Fruit fly (Drosophila melanogaster) whole organism, pupa: ENCODE measurements around the gene Culd.

Source experiments
- CG10348 ChIP-seq: fragments of 200-800 bp; sonication (Bioruptor generic); IDR thresholded peaks from 2 replicates; pipeline ENCODE4 v1.3.6; 2022; ENCODE audit warnings: missing biosample characterization, missing genetic modification characterization
- CG12605 ChIP-seq: fragments of 200-800 bp; sonication (Bioruptor generic); IDR thresholded peaks from 2 replicates; pipeline ENCODE4 v1.3.6; 2022; ENCODE audit warnings: missing biosample characterization, missing genetic modification characterization
- CG13204 ChIP-seq: fragments of 200-800 bp; sonication (Bioruptor generic); optimal IDR thresholded peaks from 2 replicates; lab custom pipeline; 2018; ENCODE audit warnings: missing biosample characterization, mild to moderate bottlenecking, missing genetic modification characterization, moderate library complexity
- CG14655 ChIP-seq: fragments of 200-800 bp; sonication (Bioruptor generic); optimal IDR thresholded peaks from 3 replicates; lab custom pipeline; 2017; ENCODE audit warnings: mild to moderate bottlenecking, missing biosample characterization, missing genetic modification reagents, missing genetic modification characterization
- CG15710 ChIP-seq: fragments of 200-800 bp; sonication (Bioruptor generic); optimal IDR thresholded peaks from 2 replicates; lab custom pipeline; 2018; ENCODE audit warnings: missing biosample characterization, mild to moderate bottlenecking, missing genetic modification characterization, moderate library complexity
- CG17806 ChIP-seq: fragments of 200-800 bp; sonication (Bioruptor generic); optimal IDR thresholded peaks from 2 replicates; lab custom pipeline; 2018; ENCODE audit warnings: missing biosample characterization, mild to moderate bottlenecking, missing genetic modification characterization, moderate library complexity
- CG32121 ChIP-seq: fragments of 200-800 bp; sonication (Bioruptor generic); IDR thresholded peaks from 2 replicates; pipeline ENCODE4 v1.3.6; 2022; ENCODE audit warnings: missing biosample characterization, missing genetic modification characterization
- CG34367 ChIP-seq: fragments of 200-800 bp; sonication (Bioruptor generic); optimal IDR thresholded peaks from 2 replicates; lab custom pipeline; 2018; ENCODE audit warnings: missing biosample characterization, mild to moderate bottlenecking, missing genetic modification characterization
- CG4496 ChIP-seq: fragments of 200-800 bp; sonication (Bioruptor generic); IDR thresholded peaks from 3 replicates; pipeline ENCODE4 v1.3.6; 2022; ENCODE audit warnings: missing biosample characterization, missing genetic modification characterization
- CG8159 ChIP-seq: fragments of 200-800 bp; sonication (Bioruptor generic); optimal IDR thresholded peaks from 3 replicates; lab custom pipeline; 2018; ENCODE audit warnings: missing biosample characterization, mild to moderate bottlenecking, missing genetic modification characterization, moderate library complexity
- CG8301 ChIP-seq: fragments of 200-800 bp; sonication (Bioruptor generic); optimal IDR thresholded peaks from 2 replicates; lab custom pipeline; 2018; ENCODE audit warnings: missing biosample characterization, mild to moderate bottlenecking, missing genetic modification characterization
- CG9948 ChIP-seq: fragments of 200-800 bp; sonication (Bioruptor generic); optimal IDR thresholded peaks from 2 replicates; lab custom pipeline; 2018; ENCODE audit warnings: missing biosample characterization, mild to moderate bottlenecking, missing genetic modification characterization, moderate library complexity
- D1 ChIP-seq: fragments of 200-800 bp; sonication (Bioruptor generic); optimal IDR thresholded peaks from 2 replicates; lab custom pipeline; 2018; ENCODE audit warnings: missing biosample characterization, mild to moderate bottlenecking, missing genetic modification characterization, moderate library complexity
- EcR ChIP-seq: fragments of 200-800 bp; sonication (Bioruptor generic); optimal IDR thresholded peaks from 3 replicates; lab custom pipeline; 2019; ENCODE audit warnings: missing biosample characterization, missing genetic modification characterization, mild to moderate bottlenecking, moderate library complexity, missing genetic modification reagents
- Ets98B ChIP-seq: fragments of 200-800 bp; sonication (Bioruptor generic); IDR thresholded peaks from 2 replicates; pipeline ENCODE4 v1.3.6; 2022; ENCODE audit warnings: missing biosample characterization, missing genetic modification characterization
- Pif1A ChIP-seq: fragments of 200-800 bp; sonication (Bioruptor generic); optimal IDR thresholded peaks from 3 replicates; lab custom pipeline; 2016; ENCODE audit warnings: missing biosample characterization, missing genetic modification characterization
- Pif1B ChIP-seq: fragments of 200-800 bp; sonication (Bioruptor generic); optimal IDR thresholded peaks from 3 replicates; lab custom pipeline; 2016; ENCODE audit warnings: missing biosample characterization, missing genetic modification characterization
- Snoo ChIP-seq: fragments of 200-800 bp; sonication (Bioruptor generic); optimal IDR thresholded peaks from 3 replicates; lab custom pipeline; 2017; ENCODE audit warnings: missing biosample characterization, mild to moderate bottlenecking, missing genetic modification characterization, inconsistent platforms
- fd96Ca ChIP-seq: fragments of 200-800 bp; sonication (Bioruptor generic); IDR thresholded peaks from 3 replicates; pipeline ENCODE4 v1.3.6; 2022; ENCODE audit warnings: missing biosample characterization, missing genetic modification characterization
- gl ChIP-seq: fragments of 200-800 bp; sonication (Bioruptor generic); optimal IDR thresholded peaks from 2 replicates; lab custom pipeline; 2018; ENCODE audit warnings: missing biosample characterization, mild to moderate bottlenecking, missing genetic modification characterization
- rn ChIP-seq: fragments of 200-800 bp; sonication (Bioruptor generic); IDR thresholded peaks from 2 replicates; pipeline ENCODE4 v1.3.6; 2022; ENCODE audit warnings: missing biosample characterization, missing genetic modification characterization

Gene Culd

dm6 chr3L:8368694-8369344, 12.7 kb upstream of the Culd start:
- TF ChIP-seq Pif1A (no peak), Pif1B (GFP tag; lab: Kevin White, UChicago) (no peak), CG9948 (tag; lab: Kevin White, UChicago) (no peak), Snoo (tag; lab: Kevin White, UChicago) (peak; percentile 57), D1 (tag; lab: Kevin White, UChicago) (no peak), CG4496 (GFP tag; lab: Robert Waterston, UW) (0 out of 3 replicates have a peak, but pooled peaks have one; percentile 15), CG8159 (tag; lab: Kevin White, UChicago) (no peak), CG10348 (GFP tag; lab: Robert Waterston, UW) (no peak), CG13204 (GFP tag; lab: Kevin White, UChicago) (no peak), CG12605 (no peak), CG8301 (tag; lab: Kevin White, UChicago) (peak; percentile 19), gl (tag; lab: Kevin White, UChicago) (no peak), Ets98B (GFP tag; lab: Robert Waterston, UW) (no peak), CG14655 (GFP tag; lab: Kevin White, UChicago) (peak; percentile 45)

- TF ChIP-seq CG34367 (tag; lab: Kevin White, UChicago) (no peak), CG13204 (GFP tag; lab: Kevin White, UChicago) (no peak), Pif1A (no peak), EcR (no peak), CG15710 (no peak), rn (GFP tag; lab: Robert Waterston, UW) (no peak), CG32121 (no peak), CG10348 (GFP tag; lab: Robert Waterston, UW) (no peak), CG8159 (tag; lab: Kevin White, UChicago) (no peak), fd96Ca (GFP tag; lab: Robert Waterston, UW) (no peak), CG4496 (GFP tag; lab: Robert Waterston, UW) (no peak), CG14655 (GFP tag; lab: Kevin White, UChicago) (no peak), CG17806 (no peak), CG9948 (tag; lab: Kevin White, UChicago) (no peak)
Observed at dm6 chr3L:8363266-8363665, 7.2 kb upstream of the Culd start.

- TF ChIP-seq CG12605 = peak; percentile 9; the same call in 1 of the 2 replicates
- TF ChIP-seq rn (GFP tag; lab: Robert Waterston, UW) = no peak
- TF ChIP-seq CG8301 (tag; lab: Kevin White, UChicago) = peak; percentile 7
- TF ChIP-seq Ets98B (GFP tag; lab: Robert Waterston, UW) = peak; percentile 29; the same call in 1 of the 2 replicates
- no peak for TF ChIP-seq CG9948 (tag; lab: Kevin White, UChicago)
- TF ChIP-seq D1 (tag; lab: Kevin White, UChicago) = peak; percentile 50
- no peak; the same call in 2 of the 3 replicates for TF ChIP-seq fd96Ca (GFP tag; lab: Robert Waterston, UW)
- TF ChIP-seq gl (tag; lab: Kevin White, UChicago) = no peak
- no peak for TF ChIP-seq Pif1B (GFP tag; lab: Kevin White, UChicago)
- peak; percentile 17 for TF ChIP-seq EcR
- peak; percentile 7; the same call in 1 of the 3 replicates for TF ChIP-seq CG4496 (GFP tag; lab: Robert Waterston, UW)
- peak; percentile 15 for TF ChIP-seq CG14655 (GFP tag; lab: Kevin White, UChicago)
- TF ChIP-seq Pif1A = no peak
- peak; percentile 13 for TF ChIP-seq Snoo (tag; lab: Kevin White, UChicago)
Observed at dm6 chr3L:8360643-8361110, 4.6 kb upstream of the Culd start, which contains the start of gene Idh. TSS of gene Idh (minus strand) at chr3L:8360906.

- TF ChIP-seq CG13204 (GFP tag; lab: Kevin White, UChicago) = peak; percentile 61
- TF ChIP-seq CG17806 = peak; percentile 41
- TF ChIP-seq Pif1B (GFP tag; lab: Kevin White, UChicago) = no peak
- peak; percentile 81 for TF ChIP-seq CG12605
- TF ChIP-seq CG4496 (GFP tag; lab: Robert Waterston, UW) = peak; percentile 50; the same call in 1 of the 3 replicates
- TF ChIP-seq CG10348 (GFP tag; lab: Robert Waterston, UW) = no peak
- TF ChIP-seq CG34367 (tag; lab: Kevin White, UChicago) = peak; percentile 63
- peak; percentile 45; the same call in 1 of the 3 replicates for TF ChIP-seq fd96Ca (GFP tag; lab: Robert Waterston, UW)
- TF ChIP-seq D1 (tag; lab: Kevin White, UChicago) = no peak
- peak; percentile 52 for TF ChIP-seq CG8159 (tag; lab: Kevin White, UChicago)
- TF ChIP-seq rn (GFP tag; lab: Robert Waterston, UW) = 0 out of 2 replicates have a peak, but pooled peaks have one; percentile 26
- TF ChIP-seq Snoo (tag; lab: Kevin White, UChicago) = no peak
- no peak for TF ChIP-seq EcR
- peak; percentile 55 for TF ChIP-seq CG15710
- 0 out of 2 replicates have a peak, but pooled peaks have one; percentile 10 for TF ChIP-seq CG32121
- peak; percentile 53 for TF ChIP-seq CG8301 (tag; lab: Kevin White, UChicago)
- TF ChIP-seq gl (tag; lab: Kevin White, UChicago) = peak; percentile 84
- peak; percentile 56 for TF ChIP-seq CG14655 (GFP tag; lab: Kevin White, UChicago)
- TF ChIP-seq Ets98B (GFP tag; lab: Robert Waterston, UW) = peak; percentile 26; the same call in 1 of the 2 replicates
- TF ChIP-seq CG9948 (tag; lab: Kevin White, UChicago) = peak; percentile 36
- TF ChIP-seq Pif1A = peak; percentile 3
- TF ChIP-seq, all 21 proteins: peak for 16
Observed at dm6 chr3L:8360063-8360642, 4.1 kb upstream of the Culd start.
